Fruit fly (Drosophila melanogaster): Measurements from ENCODE around the gene CG6961.

DNA sequence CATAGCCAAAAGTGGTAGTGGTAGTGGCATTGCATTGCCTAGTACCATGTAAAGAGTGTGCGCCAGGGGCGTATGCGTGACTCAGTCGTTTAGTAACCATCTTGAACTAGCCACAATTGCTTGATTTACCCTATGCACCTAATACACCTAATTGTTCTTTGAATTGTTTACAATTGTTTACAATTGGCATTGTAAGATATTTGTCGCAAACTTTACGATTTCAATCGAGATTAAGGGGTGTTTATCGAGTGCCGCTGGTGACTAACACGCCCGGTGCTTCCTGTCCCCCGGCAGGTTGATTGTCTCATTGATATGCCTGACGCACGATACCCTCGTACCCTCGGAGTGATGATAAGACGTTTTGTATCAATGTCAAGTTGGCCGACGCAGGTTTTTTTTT is 49.0 kb upstream of the CG6961 start:
- no peak for TF ChIP-seq CG8478 (optimal IDR thresholded peaks at IDR 0.05)
- no peak for TF ChIP-seq CTCF (optimal IDR thresholded peaks at IDR 0.05)

Data from S2 (cell line).